Fruit fly (Drosophila melanogaster) Kc167 (cell line): ENCODE data around the gene gish.

Experiments used
- Myc ChIP-seq: fragments of >200 bp; optimal IDR thresholded peaks from 2 replicates; lab custom pipeline; 2017; ENCODE audit warnings: missing external identifiers
- Sin3A ChIP-seq: fragments of >200 bp; optimal IDR thresholded peaks from 2 replicates; lab custom pipeline; 2018; ENCODE audit warnings: missing external identifiers
- h ChIP-seq: fragments of >200 bp; optimal IDR thresholded peaks from 3 replicates; lab custom pipeline; 2018; ENCODE audit warnings: missing external identifiers
- insv ChIP-seq: fragments of >200 bp; optimal IDR thresholded peaks from 3 replicates; lab custom pipeline; 2018; ENCODE audit warnings: missing external identifiers
- psq ChIP-seq: fragments of >200 bp; optimal IDR thresholded peaks from 2 replicates; lab custom pipeline; 2017; ENCODE audit warnings: missing external identifiers
- ttk ChIP-seq: sonication (Bioruptor generic); optimal IDR thresholded peaks from 2 replicates; lab custom pipeline; 2017; ENCODE audit warnings: missing external identifiers

gish gene

DNA sequence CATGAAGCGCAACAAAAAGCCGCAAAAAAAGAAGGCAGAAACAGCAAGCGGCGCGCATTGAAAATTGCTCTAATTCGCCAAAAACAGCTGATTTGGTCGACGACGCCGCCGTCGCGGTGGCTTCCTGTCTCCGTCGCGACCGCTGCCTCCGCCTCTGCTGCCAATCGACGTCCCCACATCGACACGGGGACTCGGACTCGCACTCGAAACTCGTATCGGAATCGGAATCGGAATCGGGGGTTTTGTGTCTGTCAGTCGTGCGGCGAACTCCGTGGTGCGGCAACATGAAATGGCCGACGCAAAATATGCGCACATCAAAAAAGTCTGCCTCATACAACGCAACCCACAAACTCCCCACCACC, 20.3 kb upstream of the gish start:
- TF ChIP-seq ttk (lab: Kevin White, UChicago) (no peak), Sin3A (lab: Kevin White, UChicago) (no peak), Myc (lab: Kevin White, UChicago) (no peak), insv (lab: Kevin White, UChicago) (no peak), h (lab: Kevin White, UChicago) (no peak), psq (lab: Kevin White, UChicago) (no peak)

DNA sequence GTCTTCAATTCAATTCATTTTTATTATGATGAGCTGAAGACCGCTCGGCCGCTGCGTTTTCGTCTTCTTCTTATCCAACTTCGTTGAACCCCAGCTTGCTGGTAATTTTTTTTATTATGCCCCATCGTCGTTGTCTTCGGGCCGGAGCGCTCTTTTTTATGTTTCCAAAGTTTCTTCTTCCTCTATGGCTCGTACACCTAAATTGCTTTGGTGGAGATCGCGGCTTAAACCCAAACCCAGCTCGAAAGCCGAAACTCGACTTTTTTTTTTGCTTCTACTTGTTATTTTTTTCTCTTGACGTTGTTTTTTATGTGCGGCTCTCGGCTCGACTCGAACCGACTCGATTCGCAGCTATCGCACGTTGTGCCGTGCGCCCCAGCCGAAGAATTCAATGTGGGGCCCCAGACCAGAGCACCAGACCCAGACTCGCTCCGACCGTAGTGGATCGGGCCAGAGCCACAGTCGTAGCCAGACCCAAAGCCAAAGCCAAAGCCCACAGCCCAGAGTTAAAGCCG, 19.3 kb upstream of the gish start:
- TF ChIP-seq insv (lab: Kevin White, UChicago) = no peak
- TF ChIP-seq h (lab: Kevin White, UChicago) = no peak
- TF ChIP-seq ttk (lab: Kevin White, UChicago) = no peak
- no peak for TF ChIP-seq Sin3A (lab: Kevin White, UChicago)
- TF ChIP-seq psq (lab: Kevin White, UChicago) = no peak
- TF ChIP-seq Myc (lab: Kevin White, UChicago) = no peak

DNA sequence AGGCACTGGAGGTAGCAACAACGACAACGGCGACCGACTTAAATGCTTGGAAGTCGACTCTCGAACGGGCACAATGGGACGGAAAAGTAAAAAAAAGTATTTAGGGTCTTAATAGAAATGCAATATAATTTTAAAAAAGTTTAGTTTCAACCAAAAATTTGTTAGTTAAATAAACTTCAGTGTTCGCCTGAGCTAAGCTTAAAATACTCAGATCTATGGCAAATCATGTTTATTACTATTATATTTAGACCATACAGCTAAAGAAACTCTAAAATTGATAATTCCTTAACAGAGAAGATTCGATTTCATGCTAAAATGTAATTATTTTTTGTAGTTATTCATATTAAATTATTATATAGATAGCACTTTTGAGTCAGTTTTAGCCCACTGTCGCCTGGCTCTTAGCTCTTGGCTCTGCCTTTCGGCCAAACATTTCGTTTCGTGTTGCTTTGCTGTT, 18.8 kb upstream of the gish start:
- no peak for TF ChIP-seq psq (lab: Kevin White, UChicago)
- TF ChIP-seq Sin3A (lab: Kevin White, UChicago) = no peak
- TF ChIP-seq h (lab: Kevin White, UChicago) = no peak
- no peak for TF ChIP-seq insv (lab: Kevin White, UChicago)
- no peak for TF ChIP-seq ttk (lab: Kevin White, UChicago)
- TF ChIP-seq Myc (lab: Kevin White, UChicago) = no peak

DNA sequence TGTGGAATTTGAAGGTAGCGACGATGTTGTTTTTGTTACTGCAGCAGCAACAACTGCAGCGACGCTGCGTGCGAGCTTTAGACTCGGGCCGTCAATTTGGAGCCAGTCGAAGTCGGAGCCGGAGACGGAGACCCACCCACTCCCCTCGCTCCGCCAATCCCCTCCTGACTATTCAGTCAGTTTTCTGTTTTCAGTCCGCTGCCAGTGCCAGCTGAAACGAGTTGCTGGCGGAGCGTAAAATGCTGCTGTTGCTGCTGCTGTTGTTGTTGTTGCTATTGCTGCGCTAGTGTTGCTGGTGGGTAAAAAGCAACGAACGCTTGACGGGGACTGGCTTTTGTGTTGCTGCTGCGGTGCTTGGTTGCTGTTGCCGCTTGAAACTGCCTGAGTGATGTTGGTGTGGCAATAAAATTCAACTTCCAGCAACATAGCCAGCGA, 18.3 kb upstream of the gish start:
- TF ChIP-seq Sin3A (lab: Kevin White, UChicago) = no peak
- no peak for TF ChIP-seq psq (lab: Kevin White, UChicago)
- TF ChIP-seq h (lab: Kevin White, UChicago) = no peak
- TF ChIP-seq insv (lab: Kevin White, UChicago) = no peak
- no peak for TF ChIP-seq ttk (lab: Kevin White, UChicago)
- TF ChIP-seq Myc (lab: Kevin White, UChicago) = no peak

DNA sequence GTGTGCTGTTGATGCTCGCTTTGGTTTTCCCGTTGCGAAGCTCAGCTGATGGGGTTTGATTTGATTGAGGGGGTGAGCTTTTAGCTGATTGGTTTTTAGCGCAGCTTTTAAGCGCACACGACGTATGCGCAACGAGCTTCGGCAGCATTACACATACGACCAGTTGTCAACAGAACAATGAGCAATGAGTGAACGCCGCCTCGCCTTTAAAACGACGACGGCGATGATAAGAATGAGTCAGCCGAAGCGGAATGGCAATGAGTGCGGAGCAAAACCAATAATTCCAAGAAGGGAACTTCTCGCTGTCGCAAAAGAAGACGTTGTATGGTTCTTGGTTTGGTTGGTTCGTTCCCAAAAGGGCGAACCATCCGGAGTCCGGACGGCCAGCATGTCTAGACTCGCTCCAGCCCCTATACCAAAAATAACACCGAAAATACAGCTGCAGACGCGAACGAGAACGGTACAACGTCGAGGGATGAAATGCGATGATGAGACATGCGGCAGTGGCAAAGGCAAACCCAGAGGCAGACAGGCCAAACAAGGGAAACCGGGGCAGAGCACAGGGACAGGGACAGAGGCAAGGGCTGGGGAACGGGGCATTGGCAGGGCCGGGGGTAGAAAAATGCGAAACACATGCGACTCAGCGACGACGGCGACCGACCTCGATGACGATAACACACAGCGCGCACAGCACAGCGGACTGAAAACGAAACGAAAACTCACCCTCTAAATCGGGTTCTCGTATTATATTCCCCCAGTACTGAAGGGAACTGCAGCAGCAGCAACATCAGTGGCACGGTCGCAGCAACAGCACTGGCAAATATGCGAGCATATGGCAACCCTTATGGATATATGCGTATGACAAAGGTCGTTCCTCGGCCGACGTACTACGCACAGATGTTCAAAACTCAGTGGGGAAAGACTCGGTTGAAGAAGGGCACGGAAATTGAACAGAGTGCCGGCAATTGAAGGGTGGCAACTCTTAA, 17.3 kb upstream of the gish start:
- no peak for TF ChIP-seq Sin3A (lab: Kevin White, UChicago)
- no peak for TF ChIP-seq Myc (lab: Kevin White, UChicago)
- TF ChIP-seq psq (lab: Kevin White, UChicago) = no peak
- no peak for TF ChIP-seq insv (lab: Kevin White, UChicago)
- no peak for TF ChIP-seq ttk (lab: Kevin White, UChicago)
- no peak for TF ChIP-seq h (lab: Kevin White, UChicago)

DNA sequence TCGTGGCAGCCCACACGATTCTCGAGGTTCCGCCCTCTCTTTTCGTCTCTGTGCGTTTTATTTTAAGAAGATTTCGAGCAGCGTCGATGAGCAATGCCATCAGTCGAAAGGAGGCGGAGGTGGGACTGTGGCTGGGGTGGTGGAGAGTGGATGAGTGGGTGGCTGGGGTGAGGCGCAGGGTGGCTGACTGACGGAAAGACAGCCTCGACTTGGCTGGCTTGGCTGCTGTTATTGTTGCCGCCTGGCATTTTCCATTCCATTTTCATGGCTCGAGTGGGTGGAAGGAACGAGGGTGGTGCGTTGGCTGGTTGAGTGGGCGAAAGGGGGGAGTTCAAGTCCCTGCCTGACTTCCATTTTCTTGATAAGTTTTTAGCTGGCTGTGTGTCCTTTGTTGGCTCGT, 16.1 kb upstream of the gish start:
- TF ChIP-seq Myc (lab: Kevin White, UChicago) = no peak
- TF ChIP-seq insv (lab: Kevin White, UChicago) = no peak
- no peak for TF ChIP-seq h (lab: Kevin White, UChicago)
- no peak for TF ChIP-seq ttk (lab: Kevin White, UChicago)
- TF ChIP-seq Sin3A (lab: Kevin White, UChicago) = no peak
- no peak for TF ChIP-seq psq (lab: Kevin White, UChicago)

DNA sequence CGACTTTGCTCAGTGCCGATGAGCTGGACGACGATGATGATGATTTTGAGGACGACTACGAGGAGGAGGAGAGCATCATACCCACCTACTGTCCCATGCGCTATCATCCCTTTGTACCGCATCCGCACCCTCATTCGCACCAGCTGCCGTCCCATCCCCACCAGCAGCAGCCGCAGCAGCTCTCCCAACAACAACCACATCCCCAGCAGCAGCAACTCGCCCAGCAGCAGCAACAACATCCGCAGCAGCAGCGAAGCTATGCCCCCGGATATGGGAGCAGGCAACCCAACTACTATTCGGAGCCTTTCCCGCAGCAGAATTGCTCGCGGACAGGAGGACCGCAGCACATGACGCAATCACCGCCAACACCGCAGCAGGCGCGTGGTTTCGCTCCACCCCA, 14.9 kb upstream of the gish start:
- no peak for TF ChIP-seq h (lab: Kevin White, UChicago)
- TF ChIP-seq insv (lab: Kevin White, UChicago) = no peak
- no peak for TF ChIP-seq Myc (lab: Kevin White, UChicago)
- TF ChIP-seq psq (lab: Kevin White, UChicago) = no peak
- TF ChIP-seq Sin3A (lab: Kevin White, UChicago) = no peak
- TF ChIP-seq ttk (lab: Kevin White, UChicago) = no peak

- no peak for TF ChIP-seq Myc (lab: Kevin White, UChicago)
- no peak for TF ChIP-seq ttk (lab: Kevin White, UChicago)
- no peak for TF ChIP-seq psq (lab: Kevin White, UChicago)
- TF ChIP-seq h (lab: Kevin White, UChicago) = no peak
- no peak for TF ChIP-seq Sin3A (lab: Kevin White, UChicago)
- TF ChIP-seq insv (lab: Kevin White, UChicago) = no peak
These were observed 11.7 kb upstream of the gish start for dm6 chr3R:16260385-16261169.

DNA sequence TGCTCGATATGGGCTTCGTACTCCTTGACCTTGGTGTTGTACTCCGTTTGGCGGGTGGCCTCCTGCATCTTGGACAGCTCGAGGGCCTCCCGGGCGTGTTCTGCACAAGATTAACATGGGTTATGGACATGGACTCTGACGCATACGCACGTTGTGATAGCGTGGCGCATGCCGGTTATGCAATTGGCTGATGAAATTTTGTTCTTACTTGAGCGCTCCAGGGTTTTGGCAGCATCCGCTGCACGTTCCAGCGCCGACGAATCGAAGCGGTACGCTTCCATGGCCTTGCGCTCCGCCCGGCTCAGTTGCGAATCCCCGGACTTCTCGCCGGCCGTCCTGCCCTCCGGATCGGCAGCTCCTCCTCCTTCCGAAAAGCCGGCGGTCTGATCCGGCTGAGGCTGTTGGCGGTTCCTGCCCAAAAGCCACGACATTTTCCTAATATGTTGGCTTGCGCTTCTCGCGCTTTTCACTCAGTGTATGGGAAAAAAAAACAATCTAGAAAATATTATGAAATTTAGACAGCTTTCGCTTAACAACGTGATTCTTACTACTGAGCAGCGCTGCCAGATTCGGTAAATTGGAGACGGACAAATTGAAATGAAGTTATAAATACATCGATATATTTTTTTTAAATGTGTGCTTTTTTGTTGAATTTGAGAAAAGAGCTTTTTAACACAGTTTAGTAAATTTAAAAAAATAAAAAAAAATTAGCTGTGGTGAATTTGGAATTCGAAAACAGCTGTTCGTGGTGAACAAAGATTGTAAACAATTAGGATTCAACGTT, 8.5 kb upstream of the gish start, which contains the start of the genes bor and asun:
bor (minus strand) TSS at position 594 of the 784 bp plus-strand sequence.
asun (plus strand) TSS at position 750 of the 784 bp plus-strand sequence.
- TF ChIP-seq psq (lab: Kevin White, UChicago) (no peak), Myc (lab: Kevin White, UChicago) (no peak), ttk (lab: Kevin White, UChicago) (no peak), Sin3A (lab: Kevin White, UChicago) (no peak), insv (lab: Kevin White, UChicago) (no peak), h (lab: Kevin White, UChicago) (no peak)

DNA sequence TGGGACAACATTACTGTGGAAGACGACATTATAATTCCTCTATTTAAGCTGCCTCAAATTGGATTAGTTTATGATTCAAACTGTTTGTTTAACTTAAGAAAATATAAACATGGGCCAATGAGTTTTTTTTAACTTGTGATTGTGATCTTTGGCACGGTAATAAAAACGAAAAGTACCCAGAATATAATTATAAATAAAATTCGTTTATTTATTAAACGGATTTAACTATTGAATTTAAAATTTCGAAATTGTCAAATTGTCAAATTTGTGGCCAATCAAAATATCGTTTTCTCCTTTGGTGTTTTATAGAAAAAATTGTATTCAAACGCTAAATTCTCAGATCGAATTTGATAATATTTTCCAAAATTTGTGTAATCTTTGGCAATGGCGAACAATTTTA, 5.5 kb upstream of the gish start, which contains the start of gene Mst89B:
Mst89B (plus strand) TSS at position 301 of the 400 bp plus-strand sequence.
- TF ChIP-seq ttk (lab: Kevin White, UChicago) = no peak
